Worm (Caenorhabditis elegans): ENCODE measurements around the gene fbxa-67.

Gene fbxa-67

ce11 chrIII:970928-971327 lies 20.5 kb upstream of the fbxa-67 start:
- TF ChIP-seq tbx-37 (GFP tag; conservative IDR thresholded peaks at IDR 0.05) (no peak), hmg-4 (GFP tag; optimal IDR thresholded peaks at IDR 0.05) (no peak), hmbx-1 (tag; optimal IDR thresholded peaks at IDR 0.05) (no peak), flt-1 (GFP tag; IDR thresholded peaks at IDR 0.05) (no peak), pes-1 (GFP tag; IDR thresholded peaks at IDR 0.05) (no peak), tra-4 (tag; optimal IDR thresholded peaks at IDR 0.05) (no peak), scrt-1 (GFP tag; IDR thresholded peaks at IDR 0.05) (no peak), sea-1 (GFP tag; conservative IDR thresholded peaks at IDR 0.05) (no peak), tbx-11 (GFP tag; IDR thresholded peaks at IDR 0.05) (no peak)

DNA sequence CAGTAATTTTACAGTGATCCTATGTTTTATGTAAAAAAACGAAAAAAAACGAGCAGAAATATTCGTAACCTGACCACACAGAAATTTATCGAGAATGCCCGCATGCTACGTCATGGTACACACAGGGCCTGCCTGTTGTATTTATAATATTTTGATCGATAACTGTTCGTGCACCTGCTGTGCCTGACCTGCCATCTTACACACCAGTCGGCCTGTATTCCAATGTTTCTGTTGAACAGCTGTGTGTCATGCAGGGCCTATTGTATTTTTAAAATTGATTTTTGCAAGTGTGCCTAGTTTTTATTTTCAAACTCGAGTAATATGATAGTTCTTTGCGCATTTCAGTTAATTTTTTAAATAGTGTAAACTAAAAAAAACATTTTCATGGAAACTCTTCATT lies 15.8 kb upstream of the fbxa-67 start:
- TF ChIP-seq hnd-1 (tag; optimal IDR thresholded peaks at IDR 0.05) (no peak), scrt-1 (GFP tag; IDR thresholded peaks at IDR 0.05) (no peak)

ce11 chrIII:964637-965036 lies 14.2 kb upstream of the fbxa-67 start:
- TF ChIP-seq sea-1 (GFP tag; conservative IDR thresholded peaks at IDR 0.05) (no peak), flt-1 (GFP tag; IDR thresholded peaks at IDR 0.05) (no peak), scrt-1 (GFP tag; IDR thresholded peaks at IDR 0.05) (no peak)

ce11 chrIII:961948-962347 lies 11.5 kb upstream of the fbxa-67 start, which contains the start of gene fbxa-51:
fbxa-51 (plus strand) TSS chrIII:962269.
- TF ChIP-seq F13C5.2 (tag; optimal IDR thresholded peaks at IDR 0.05), result no peak

DNA sequence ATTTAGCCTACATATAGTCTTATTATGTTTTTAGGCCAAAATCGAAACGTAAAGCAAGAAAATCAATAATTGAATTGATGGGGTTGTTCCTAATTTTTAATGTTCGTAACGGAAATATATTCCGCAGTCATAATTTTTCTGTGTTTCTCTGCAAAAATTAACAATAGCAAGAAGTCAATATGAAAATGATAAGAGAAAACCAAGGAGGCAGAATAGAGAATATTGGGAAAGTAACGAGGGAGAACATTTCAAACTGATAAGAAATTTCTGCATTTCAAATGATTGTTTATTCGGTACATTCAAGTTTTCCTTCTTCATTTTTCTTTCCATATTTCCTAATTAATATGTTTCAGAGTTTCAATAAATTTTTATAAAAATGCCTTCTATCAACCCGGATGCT lies 5.5 kb upstream of the fbxa-67 start, which contains the start of gene fbxa-54:
TSS of gene fbxa-54 (plus strand) at position 354 of the 400 bp plus-strand sequence.
- TF ChIP-seq sea-1 (GFP tag; conservative IDR thresholded peaks at IDR 0.05) (no peak), pes-1 (GFP tag; IDR thresholded peaks at IDR 0.05) (no peak), hnd-1 (tag; optimal IDR thresholded peaks at IDR 0.05) (no peak), ceh-36 (tag; optimal IDR thresholded peaks at IDR 0.05) (no peak), scrt-1 (GFP tag; IDR thresholded peaks at IDR 0.05) (no peak), tbx-11 (GFP tag; IDR thresholded peaks at IDR 0.05) (no peak), ets-7 (tag; optimal IDR thresholded peaks at IDR 0.05) (no peak), tra-4 (tag; optimal IDR thresholded peaks at IDR 0.05) (no peak), ama-1 (optimal IDR thresholded peaks at IDR 0.05) (no peak), tbx-37 (GFP tag; conservative IDR thresholded peaks at IDR 0.05) (no peak), flt-1 (GFP tag; IDR thresholded peaks at IDR 0.05) (no peak), hmg-4 (GFP tag; optimal IDR thresholded peaks at IDR 0.05) (no peak), hmbx-1 (tag; optimal IDR thresholded peaks at IDR 0.05) (no peak), ceh-13 (GFP tag; optimal IDR thresholded peaks at IDR 0.05) (no peak), aly-1 (tag; optimal IDR thresholded peaks at IDR 0.05) (no peak), B0310.2 (tag; optimal IDR thresholded peaks at IDR 0.05) (no peak)

- TF ChIP-seq aly-1 (tag; optimal IDR thresholded peaks at IDR 0.05), result no peak
- no peak for TF ChIP-seq F13C5.2 (tag; optimal IDR thresholded peaks at IDR 0.05)
- no peak for TF ChIP-seq ets-7 (tag; optimal IDR thresholded peaks at IDR 0.05)
- TF ChIP-seq pes-1 (GFP tag; IDR thresholded peaks at IDR 0.05), result no peak
- TF ChIP-seq ceh-36 (tag; optimal IDR thresholded peaks at IDR 0.05), result no peak
- TF ChIP-seq ceh-13 (GFP tag; optimal IDR thresholded peaks at IDR 0.05), result no peak
Observed at ce11 chrIII:954553-954952, 4.1 kb upstream of the fbxa-67 start, which contains the start of the genes T12B5.15 and T12B5.14. T12B5.15 (minus strand) TSS chrIII:954653. T12B5.14 (plus strand) TSS chrIII:954873.

ce11 chrIII:952184-952583 lies 1.7 kb upstream of the fbxa-67 start, which contains the start of gene fbxa-10:
fbxa-10 (plus strand) TSS chrIII:952390.
- TF ChIP-seq ama-1 (optimal IDR thresholded peaks at IDR 0.05) (no peak), aly-1 (tag; optimal IDR thresholded peaks at IDR 0.05) (no peak), flt-1 (GFP tag; IDR thresholded peaks at IDR 0.05) (no peak), hmbx-1 (tag; optimal IDR thresholded peaks at IDR 0.05) (no peak), tbx-11 (GFP tag; IDR thresholded peaks at IDR 0.05) (no peak), B0310.2 (tag; optimal IDR thresholded peaks at IDR 0.05) (no peak), ceh-36 (tag; optimal IDR thresholded peaks at IDR 0.05) (no peak), tbx-37 (GFP tag; conservative IDR thresholded peaks at IDR 0.05) (no peak), F13C5.2 (tag; optimal IDR thresholded peaks at IDR 0.05) (no peak), ceh-13 (GFP tag; optimal IDR thresholded peaks at IDR 0.05) (no peak), tra-4 (tag; optimal IDR thresholded peaks at IDR 0.05) (no peak), ets-7 (tag; optimal IDR thresholded peaks at IDR 0.05) (no peak), hnd-1 (tag; optimal IDR thresholded peaks at IDR 0.05) (no peak), pes-1 (GFP tag; IDR thresholded peaks at IDR 0.05) (no peak), sea-1 (GFP tag; conservative IDR thresholded peaks at IDR 0.05) (no peak), hmg-4 (GFP tag; optimal IDR thresholded peaks at IDR 0.05) (no peak), scrt-1 (GFP tag; IDR thresholded peaks at IDR 0.05) (no peak)

DNA sequence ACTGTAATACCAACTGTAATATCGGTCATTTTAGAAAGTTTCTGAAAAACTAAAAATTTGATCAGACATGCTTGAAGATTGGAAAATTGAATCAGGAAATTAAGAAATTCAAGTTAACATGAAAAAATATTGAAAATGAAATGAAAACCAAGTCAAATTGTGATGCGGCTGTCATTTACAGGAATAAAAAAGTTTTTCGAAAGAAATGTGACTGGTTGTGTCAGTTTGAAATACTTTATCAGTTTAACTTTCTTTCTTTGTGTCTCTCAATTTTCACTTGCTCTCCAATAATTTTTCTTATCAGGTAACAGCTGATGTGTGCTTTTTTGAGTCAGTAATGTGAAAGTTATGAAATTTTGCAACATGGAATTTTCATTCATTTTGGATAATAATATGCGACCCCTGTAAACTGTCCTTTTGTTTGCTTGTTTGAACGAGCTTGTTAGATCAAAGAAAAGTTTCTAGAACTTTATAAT lies 4.2 kb downstream of the fbxa-67 start, which contains the start of gene fbxa-60:
TSS of gene fbxa-60 (minus strand) at position 51 of the 476 bp plus-strand sequence.
- TF ChIP-seq tra-4 (tag; optimal IDR thresholded peaks at IDR 0.05) (no peak), hnd-1 (tag; optimal IDR thresholded peaks at IDR 0.05) (no peak), F13C5.2 (tag; optimal IDR thresholded peaks at IDR 0.05) (no peak), pes-1 (GFP tag; IDR thresholded peaks at IDR 0.05) (no peak), ceh-36 (tag; optimal IDR thresholded peaks at IDR 0.05) (no peak), ama-1 (optimal IDR thresholded peaks at IDR 0.05) (no peak), aly-1 (tag; optimal IDR thresholded peaks at IDR 0.05) (no peak), tbx-37 (GFP tag; conservative IDR thresholded peaks at IDR 0.05) (no peak), ets-7 (tag; optimal IDR thresholded peaks at IDR 0.05) (no peak), hmbx-1 (tag; optimal IDR thresholded peaks at IDR 0.05) (no peak), sea-1 (GFP tag; conservative IDR thresholded peaks at IDR 0.05) (no peak), hmg-4 (GFP tag; optimal IDR thresholded peaks at IDR 0.05) (no peak), tbx-11 (GFP tag; IDR thresholded peaks at IDR 0.05) (no peak), ceh-13 (GFP tag; optimal IDR thresholded peaks at IDR 0.05) (no peak), B0310.2 (tag; optimal IDR thresholded peaks at IDR 0.05) (no peak), flt-1 (GFP tag; IDR thresholded peaks at IDR 0.05) (no peak), scrt-1 (GFP tag; IDR thresholded peaks at IDR 0.05) (no peak)

Data from whole organism, early embryonic.